Worm (Caenorhabditis elegans) whole organism, L3 larva: ENCODE measurements around the gene tif-1A.

Experiments
- ama-1 ChIP-seq: fragments of 150-350 bp; optimal IDR thresholded peaks from 2 replicates; lab custom pipeline; 2018
- snpc-4 ChIP-seq: fragments of 150-350 bp; optimal IDR thresholded peaks from 2 replicates; lab custom pipeline; 2014; ENCODE audit warnings: missing biosample characterization, missing genetic modification characterization

ce11 chrIII:4010987-4011386, 7.1 kb upstream of the tif-1A start:
- no peak for TF ChIP-seq ama-1 (lab: Kevin White, UChicago)
- TF ChIP-seq snpc-4 (tag; lab: Kevin White, UChicago) = no peak
